Worm (Caenorhabditis elegans) whole organism, L4 larva: ENCODE results near the gene bgnt-1.1.

ENCODE experiments used
- Y48G9A.11 ChIP-seq: fragments of 200-800 bp; sonication (Bioruptor generic); IDR thresholded peaks from 2 replicates; pipeline ENCODE4 v1.3.6; 2022; ENCODE audit warnings: missing genetic modification reagents, missing genetic modification characterization, missing compliant biosample characterization
- aha-1 ChIP-seq: fragments of 150-350 bp; peaks from one replicate; lab custom pipeline; 2014; ENCODE audit warnings: missing biosample characterization, missing genetic modification characterization
- egl-27 ChIP-seq: sonication (generic microtip); optimal IDR thresholded peaks from 3 replicates; lab custom pipeline; 2017; ENCODE audit warnings: missing biosample characterization, missing genetic modification reagents, missing genetic modification characterization
- fkh-10 ChIP-seq: fragments of 150-350 bp; optimal IDR thresholded peaks from 2 replicates; lab custom pipeline; 2014; ENCODE audit warnings: missing biosample characterization, missing genetic modification reagents, missing genetic modification characterization
- hmg-1.1 ChIP-seq: fragments of 200-800 bp; sonication (Bioruptor generic); IDR thresholded peaks from 2 replicates; pipeline ENCODE4 v1.3.6; 2022; ENCODE audit warnings: missing genetic modification reagents, missing genetic modification characterization, missing compliant biosample characterization
- unc-62 ChIP-seq, 3 experiments: fragments of 150-350 bp in 1 of 3; sonication (generic microtip); optimal IDR thresholded peaks in 2 of 3; peaks in 1 of 3; 1 replicate in 1 of 3; 2 replicates in 2 of 3; lab custom pipeline; 2014 to 2017; ENCODE audit warnings: missing biosample characterization in 3 of 3, missing genetic modification characterization in 3 of 3, missing genetic modification reagents in 3 of 3, missing genotype in 1 of 3

bgnt-1.1 gene

ce11 chrIV:10521106-10521505 lies 48.5 kb downstream of the bgnt-1.1 start, which contains the start of gene cal-4:
cal-4 (plus strand) TSS chrIV:10521406.
- TF ChIP-seq aha-1 (tag; lab: Kevin White, UChicago): peak; percentile 57
- no peak for TF ChIP-seq egl-27 (tag; lab: Kevin White, UChicago)
- TF ChIP-seq, all 104 proteins: peak for 1

DNA sequence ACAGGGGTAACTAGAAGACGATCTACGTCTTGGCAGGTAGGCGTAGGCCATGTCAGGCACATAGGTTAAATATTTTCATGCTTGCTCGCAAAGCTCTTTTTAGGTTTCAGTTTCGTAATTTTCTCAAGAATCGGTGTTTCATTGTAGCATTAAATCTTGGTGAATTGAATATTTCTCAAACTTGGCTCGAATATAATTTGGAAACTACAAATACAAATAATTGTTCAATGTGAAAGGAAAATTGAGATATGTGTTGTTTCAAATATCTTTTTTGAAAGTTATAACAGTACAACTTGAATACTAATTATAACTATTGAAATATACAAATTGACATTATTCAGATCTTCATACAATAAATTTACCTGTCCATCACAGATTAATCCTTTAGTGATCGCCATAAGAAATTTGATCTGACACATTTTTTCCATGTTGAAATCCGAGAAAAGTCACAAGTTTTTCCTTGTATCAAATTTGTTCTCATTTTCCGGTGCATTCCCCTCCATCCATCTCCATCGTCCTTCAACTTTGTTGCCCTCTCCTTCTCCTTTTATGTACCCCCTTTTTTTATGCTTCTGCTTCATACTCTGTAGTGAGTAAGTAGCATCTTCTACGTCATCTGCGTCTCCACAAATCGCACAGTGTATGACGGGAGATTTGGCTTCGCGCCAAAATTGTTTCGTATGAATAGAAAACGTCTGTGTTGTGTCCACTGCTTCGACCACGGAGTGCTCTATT lies 51.7 kb downstream of the bgnt-1.1 start, which contains the start of gene C02F4.5:
C02F4.5 (minus strand) TSS at position 51 of the 735 bp plus-strand sequence.
- TF ChIP-seq aha-1 (tag; lab: Kevin White, UChicago) (peak; percentile 57), fkh-10 (GFP tag; lab: Kevin White, UChicago) (peak; percentile 49), hmg-1.1 (GFP tag; lab: Robert Waterston, UW) (no peak), Y48G9A.11 (GFP tag; lab: Robert Waterston, UW) (0 out of 2 replicates have a peak, but pooled peaks have one; percentile 20), unc-62 (GFP tag; optimal IDR thresholded peaks at IDR 0.05 in 1 of 2; lab: Kevin White, UChicago) (no peak), unc-62 (tag; optimal IDR thresholded peaks at IDR 0.05; lab: Kevin White, UChicago) (no peak)
